Worm (Caenorhabditis elegans) whole organism, young adult: ENCODE data around the gene ZK892.4.

Source experiments
- B0019.2 ChIP-seq: fragments of 200-800 bp; sonication (Bioruptor generic); conservative IDR thresholded peaks from 2 replicates; pipeline ENCODE4 v1.3.6; 2022; ENCODE audit warnings: missing genetic modification reagents, missing genetic modification characterization, missing compliant biosample characterization
- B0035.1 ChIP-seq: sonication (generic microtip); optimal IDR thresholded peaks from 2 replicates; lab custom pipeline; 2016; ENCODE audit warnings: missing genetic modification characterization, mild to moderate bottlenecking, missing compliant biosample characterization, missing genotype, missing genetic modification reagents
- C06A6.2 ChIP-seq: fragments of 200-800 bp; sonication (Bioruptor generic); conservative IDR thresholded peaks from 2 replicates; pipeline ENCODE4 v1.3.6; 2022; ENCODE audit warnings: missing genetic modification characterization, missing compliant biosample characterization
- D2030.7 ChIP-seq: fragments of 200-800 bp; sonication (Bioruptor generic); IDR thresholded peaks from 2 replicates; pipeline ENCODE4 v1.3.6; 2022; ENCODE audit warnings: missing genetic modification reagents, missing genetic modification characterization, missing compliant biosample characterization
- F22D6.2 ChIP-seq: sonication (generic microtip); optimal IDR thresholded peaks from 2 replicates; lab custom pipeline; 2016; ENCODE audit warnings: mild to moderate bottlenecking, missing genetic modification characterization, missing compliant biosample characterization
- F33H1.4 ChIP-seq: fragments of 200-800 bp; sonication (Bioruptor generic); IDR thresholded peaks from 2 replicates; pipeline ENCODE4 v1.3.6; 2022; ENCODE audit warnings: missing genetic modification reagents, missing genetic modification characterization, missing compliant biosample characterization
- F39B2.1 ChIP-seq: fragments of 200-800 bp; sonication (Bioruptor generic); IDR thresholded peaks from 2 replicates; pipeline ENCODE4 v1.3.6; 2022; ENCODE audit warnings: missing genetic modification reagents, missing genetic modification characterization, missing compliant biosample characterization
- F57C9.4 ChIP-seq: sonication (generic microtip); optimal IDR thresholded peaks from 2 replicates; lab custom pipeline; 2017; ENCODE audit warnings: mild to moderate bottlenecking, missing genetic modification characterization, missing compliant biosample characterization
- Y56A3A.18 ChIP-seq: fragments of 200-800 bp; sonication (Bioruptor generic); IDR thresholded peaks from 2 replicates; pipeline ENCODE4 v1.3.6; 2022; ENCODE audit warnings: missing genetic modification reagents, missing genetic modification characterization, missing compliant biosample characterization
- Y79H2A.3 ChIP-seq: fragments of 200-800 bp; sonication (Bioruptor generic); conservative IDR thresholded peaks from 2 replicates; pipeline ENCODE4 v1.3.6; 2022; ENCODE audit warnings: missing genetic modification reagents, missing genetic modification characterization, missing compliant biosample characterization
- aptf-2 ChIP-seq: fragments of 200-800 bp; sonication (Bioruptor generic); conservative IDR thresholded peaks from 2 replicates; pipeline ENCODE4 v1.3.6; 2022; ENCODE audit warnings: missing genetic modification reagents, missing genetic modification characterization, missing compliant biosample characterization
- attf-5 ChIP-seq: fragments of 200-800 bp; sonication (Bioruptor generic); optimal IDR thresholded peaks from 2 replicates; lab custom pipeline; 2018; ENCODE audit warnings: mild to moderate bottlenecking, missing genetic modification characterization, missing compliant biosample characterization
- ceh-27 ChIP-seq: fragments of 200-800 bp; sonication (Bioruptor generic); optimal IDR thresholded peaks from 2 replicates; lab custom pipeline; 2018; ENCODE audit warnings: mild to moderate bottlenecking, missing genetic modification characterization, moderate library complexity, missing compliant biosample characterization
- ceh-40 ChIP-seq: fragments of 200-800 bp; sonication (Bioruptor generic); IDR thresholded peaks from 2 replicates; pipeline ENCODE4 v1.3.6; 2022; ENCODE audit warnings: missing genetic modification characterization, missing compliant biosample characterization
- ceh-79 ChIP-seq: sonication (generic microtip); optimal IDR thresholded peaks from 2 replicates; lab custom pipeline; 2017; ENCODE audit warnings: mild to moderate bottlenecking, missing genetic modification characterization, missing compliant biosample characterization
- die-1 ChIP-seq: sonication (generic microtip); optimal IDR thresholded peaks from 2 replicates; lab custom pipeline; 2016; ENCODE audit warnings: missing genotype, mild to moderate bottlenecking, missing genetic modification characterization, missing compliant biosample characterization
- dox-1 ChIP-seq: fragments of 200-800 bp; sonication (Bioruptor generic); IDR thresholded peaks from 2 replicates; pipeline ENCODE4 v1.3.6; 2022; ENCODE audit warnings: missing genetic modification reagents, missing genetic modification characterization, missing compliant biosample characterization
- dpff-1 ChIP-seq: sonication (generic microtip); optimal IDR thresholded peaks from 2 replicates; lab custom pipeline; 2017; ENCODE audit warnings: mild to moderate bottlenecking, missing genetic modification characterization, missing compliant biosample characterization
- egl-18 ChIP-seq: fragments of 200-800 bp; sonication (Bioruptor generic); IDR thresholded peaks from 2 replicates; pipeline ENCODE4 v1.3.6; 2022; ENCODE audit warnings: missing genetic modification reagents, missing genetic modification characterization, missing compliant biosample characterization
- him-1 ChIP-seq: sonication (generic microtip); optimal IDR thresholded peaks from 2 replicates; lab custom pipeline; 2016; ENCODE audit warnings: missing genotype, missing genetic modification reagents, missing genetic modification characterization, missing compliant biosample characterization
- hlh-12 ChIP-seq: sonication (generic microtip); optimal IDR thresholded peaks from 2 replicates; lab custom pipeline; 2016; ENCODE audit warnings: missing genetic modification characterization, missing compliant biosample characterization
- hmg-20 ChIP-seq: fragments of 200-800 bp; sonication (Bioruptor generic); IDR thresholded peaks from 2 replicates; pipeline ENCODE4 v1.3.6; 2022; ENCODE audit warnings: missing genetic modification reagents, missing genetic modification characterization, missing compliant biosample characterization
- hrde-1 ChIP-seq: sonication (generic microtip); optimal IDR thresholded peaks from 2 replicates; lab custom pipeline; 2016; ENCODE audit warnings: missing genetic modification characterization, mild to moderate bottlenecking, missing compliant biosample characterization, moderate library complexity, missing genotype, missing genetic modification reagents, borderline replicate concordance
- let-526 ChIP-seq: fragments of 200-800 bp; sonication (Bioruptor generic); IDR thresholded peaks from 2 replicates; pipeline ENCODE4 v1.3.6; 2022; ENCODE audit warnings: missing genetic modification reagents, missing genetic modification characterization, missing compliant biosample characterization
- let-607 ChIP-seq, 2 experiments: fragments of 200-800 bp in 1 of 2; sonication (Bioruptor generic) in 1 of 2; sonication (generic microtip) in 1 of 2; optimal IDR thresholded peaks; 2 replicates each; lab custom pipeline; 2016 to 2018; ENCODE audit warnings: mild to moderate bottlenecking in 2 of 2, missing compliant biosample characterization in 2 of 2, missing genetic modification characterization in 2 of 2, moderate library complexity in 2 of 2, missing genotype in 1 of 2
- lin-26 ChIP-seq: fragments of 200-800 bp; sonication (Bioruptor generic); IDR thresholded peaks from 2 replicates; pipeline ENCODE4 v1.3.6; 2022; ENCODE audit warnings: missing genetic modification reagents, missing genetic modification characterization, missing compliant biosample characterization
- lin-54 ChIP-seq: fragments of 200-800 bp; sonication (Bioruptor generic); optimal IDR thresholded peaks from 2 replicates; lab custom pipeline; 2018; ENCODE audit warnings: mild to moderate bottlenecking, missing genetic modification characterization, missing compliant biosample characterization
- lir-1 ChIP-seq: fragments of 200-800 bp; sonication (Bioruptor generic); conservative IDR thresholded peaks from 2 replicates; pipeline ENCODE4 v1.3.6; 2022; ENCODE audit warnings: missing genetic modification reagents, missing genetic modification characterization, missing compliant biosample characterization
- mxl-1 ChIP-seq: sonication (generic microtip); optimal IDR thresholded peaks from 2 replicates; lab custom pipeline; 2016; ENCODE audit warnings: missing genetic modification characterization, missing compliant biosample characterization
- nfya-1 ChIP-seq: sonication (generic microtip); optimal IDR thresholded peaks from 2 replicates; lab custom pipeline; 2017; ENCODE audit warnings: antibody characterized with exemption, missing compliant biosample characterization, missing genetic modification characterization, borderline replicate concordance; ENCODE audit not compliant: insufficient read depth
- nhr-179 ChIP-seq: sonication (generic microtip); optimal IDR thresholded peaks from 2 replicates; lab custom pipeline; 2016; ENCODE audit warnings: mild to moderate bottlenecking, missing genetic modification characterization, missing compliant biosample characterization
- nhr-27 ChIP-seq: fragments of 200-800 bp; sonication (Bioruptor generic); optimal IDR thresholded peaks from 2 replicates; lab custom pipeline; 2018; ENCODE audit warnings: mild to moderate bottlenecking, missing genetic modification characterization, moderate library complexity, missing compliant biosample characterization
- pbrm-1 ChIP-seq: fragments of 200-800 bp; sonication (Bioruptor generic); IDR thresholded peaks from 2 replicates; pipeline ENCODE4 v1.3.6; 2022; ENCODE audit warnings: missing genetic modification reagents, missing genetic modification characterization, missing compliant biosample characterization
- rec-8 ChIP-seq, 2 experiments: sonication (generic microtip); optimal IDR thresholded peaks; 2 replicates each; lab custom pipeline; 2016; ENCODE audit warnings: mild to moderate bottlenecking in 2 of 2, missing genetic modification characterization in 2 of 2, missing genetic modification reagents in 2 of 2, missing genotype in 2 of 2, missing biosample characterization in 1 of 2, missing compliant biosample characterization in 1 of 2, moderate library complexity in 1 of 2
- snpc-3.4 ChIP-seq: sonication (generic microtip); optimal IDR thresholded peaks from 2 replicates; lab custom pipeline; 2017; ENCODE audit warnings: missing genetic modification characterization, mild to moderate bottlenecking, missing compliant biosample characterization, antibody characterized with exemption, moderate library complexity, missing genotype, missing genetic modification reagents
- tbp1 ChIP-seq: fragments of 200-800 bp; sonication (Bioruptor generic); optimal IDR thresholded peaks from 2 replicates; lab custom pipeline; 2018; ENCODE audit warnings: mild to moderate bottlenecking, missing genetic modification characterization, missing compliant biosample characterization
- tlf-1 ChIP-seq: fragments of 200-800 bp; sonication (Bioruptor generic); optimal IDR thresholded peaks from 2 replicates; lab custom pipeline; 2018; ENCODE audit warnings: mild to moderate bottlenecking, missing genetic modification characterization, missing compliant biosample characterization
- xnd-1 ChIP-seq: sonication (generic microtip); optimal IDR thresholded peaks from 2 replicates; lab custom pipeline; 2016; ENCODE audit warnings: missing genotype, missing genetic modification reagents, missing genetic modification characterization, missing compliant biosample characterization
- ztf-28 ChIP-seq: fragments of 200-800 bp; sonication (Bioruptor generic); IDR thresholded peaks from 2 replicates; pipeline ENCODE4 v1.3.6; 2022; ENCODE audit warnings: missing genetic modification reagents, missing genetic modification characterization, missing compliant biosample characterization
- ztf-3 ChIP-seq: fragments of 200-800 bp; sonication (Bioruptor generic); optimal IDR thresholded peaks from 2 replicates; lab custom pipeline; 2018; ENCODE audit warnings: mild to moderate bottlenecking, missing genetic modification characterization, missing compliant biosample characterization

Gene ZK892.4

DNA sequence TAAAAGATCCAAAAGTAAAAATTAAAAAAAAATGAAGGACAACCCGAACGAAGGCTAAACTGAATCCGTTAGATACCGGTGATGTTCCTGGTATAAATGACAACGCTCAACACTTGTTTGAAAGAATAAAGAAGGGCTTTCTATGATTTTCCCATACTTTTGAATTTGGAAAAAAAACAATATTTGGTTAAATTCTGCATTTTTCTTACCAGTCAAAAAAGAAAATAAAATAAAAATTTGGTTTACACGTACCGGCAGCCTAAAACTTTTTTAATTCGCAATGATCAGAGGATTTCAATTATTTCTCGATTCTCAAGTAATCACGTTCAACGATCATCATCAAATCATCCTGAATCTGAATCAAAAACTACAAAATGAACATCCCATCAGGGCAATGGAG, 4.8 kb upstream of the ZK892.4 start, which contains the start of gene ZK892.3:
Gene ZK892.3 (plus strand): TSS at position 301 of the 400 bp plus-strand sequence.
- TF ChIP-seq lir-1 (no peak), let-526 (GFP tag; lab: Robert Waterston, UW) (no peak), Y79H2A.3 (GFP tag; lab: Robert Waterston, UW) (no peak), snpc-3.4 (no peak), dox-1 (GFP tag; lab: Robert Waterston, UW) (no peak), C06A6.2 (GFP tag; lab: Robert Waterston, UW) (no peak), hmg-20 (no peak), hrde-1 (tag; lab: Kevin White, UChicago) (no peak), let-607 (tag; optimal IDR thresholded peaks at IDR 0.05; lab: Kevin White, UChicago) (no peak), rec-8 (tag; optimal IDR thresholded peaks at IDR 0.05; lab: Kevin White, UChicago) (no peak), lin-26 (GFP tag; lab: Robert Waterston, UW) (no peak), F22D6.2 (no peak), ztf-28 (GFP tag; lab: Robert Waterston, UW) (no peak), ceh-79 (no peak)

DNA sequence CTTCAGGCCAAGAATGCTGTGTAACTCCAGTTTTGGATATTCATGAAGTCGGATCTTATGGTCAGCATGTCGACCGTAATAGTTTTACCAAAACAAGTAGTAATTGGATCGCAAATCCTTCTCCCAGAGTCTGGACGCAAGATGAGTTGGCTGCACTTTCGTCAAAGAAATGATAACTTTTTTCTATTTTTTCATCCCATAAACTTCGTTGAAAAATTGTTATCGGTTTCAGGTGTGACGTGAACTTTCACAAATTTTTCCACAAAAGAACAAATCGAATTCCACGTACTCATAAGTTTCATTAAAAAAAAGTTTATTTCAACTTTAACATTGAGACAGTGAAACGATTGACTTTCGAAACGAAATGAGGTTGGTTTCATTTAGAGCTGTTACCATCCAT, 1.6 kb downstream of the ZK892.4 start, which contains the start of gene ZK892.5:
Gene ZK892.5 (plus strand): TSS at position 301 of the 400 bp plus-strand sequence.
- TF ChIP-seq aptf-2 (no peak), him-1 (no peak), pbrm-1 (GFP tag; lab: Robert Waterston, UW) (no peak), ceh-79 (no peak), nhr-179 (tag; lab: Kevin White, UChicago) (no peak), F57C9.4 (tag; lab: Kevin White, UChicago) (no peak), nfya-1 (tag; lab: Kevin White, UChicago) (no peak), xnd-1 (tag; lab: Kevin White, UChicago) (no peak), F22D6.2 (no peak), lin-54 (GFP tag; lab: Kevin White, UChicago) (no peak), F33H1.4 (no peak), dpff-1 (tag; lab: Kevin White, UChicago) (no peak), B0019.2 (GFP tag; lab: Robert Waterston, UW) (no peak), lir-1 (no peak), ceh-27 (no peak), hlh-12 (tag; lab: Kevin White, UChicago) (no peak)

- TF ChIP-seq D2030.7 (GFP tag; lab: Robert Waterston, UW) (no peak), tlf-1 (GFP tag; lab: Kevin White, UChicago) (no peak), B0035.1 (tag; lab: Kevin White, UChicago) (no peak), hrde-1 (tag; lab: Kevin White, UChicago) (no peak), ztf-3 (GFP tag; lab: Kevin White, UChicago) (no peak), nhr-27 (tag; lab: Kevin White, UChicago) (no peak), F39B2.1 (GFP tag; lab: Robert Waterston, UW) (no peak), Y56A3A.18 (no peak), tbp1 (GFP tag; lab: Kevin White, UChicago) (no peak), mxl-1 (tag; lab: Kevin White, UChicago) (no peak), attf-5 (GFP tag; lab: Kevin White, UChicago) (no peak), die-1 (tag; lab: Kevin White, UChicago) (no peak), ceh-79 (no peak), egl-18 (GFP tag; lab: Robert Waterston, UW) (no peak), ceh-40 (GFP tag; lab: Robert Waterston, UW) (no peak)
These were observed 2.2 kb downstream of the ZK892.4 start for ce11 chrII:10008552-10008951.
